Worm (Caenorhabditis elegans): ENCODE data around the gene F46H5.5.

F46H5.5 gene

ce11 chrX:7284724-7285184, 28.0 kb upstream of the F46H5.5 start:
- TF ChIP-seq med-1 (GFP tag; optimal IDR thresholded peaks at IDR 0.05; ENCODE audit: insufficient read depth) (no peak), cog-1 (tag; optimal IDR thresholded peaks at IDR 0.05) (no peak), ztf-29 (GFP tag; IDR thresholded peaks at IDR 0.05) (no peak), ref-1 (GFP tag; conservative IDR thresholded peaks at IDR 0.05) (no peak), tab-1 (GFP tag; IDR thresholded peaks at IDR 0.05) (no peak), flt-1 (GFP tag; IDR thresholded peaks at IDR 0.05) (no peak), T22C8.4 (GFP tag; IDR thresholded peaks at IDR 0.05) (no peak), klf-2 (GFP tag; conservative IDR thresholded peaks at IDR 0.05) (no peak), ztf-23 (GFP tag; IDR thresholded peaks at IDR 0.05) (no peak)

- TF ChIP-seq cog-1 (tag; optimal IDR thresholded peaks at IDR 0.05) (no peak), flt-1 (GFP tag; IDR thresholded peaks at IDR 0.05) (no peak), ref-1 (GFP tag; conservative IDR thresholded peaks at IDR 0.05) (no peak), T22C8.4 (GFP tag; IDR thresholded peaks at IDR 0.05) (no peak), ztf-23 (GFP tag; IDR thresholded peaks at IDR 0.05) (no peak), tab-1 (GFP tag; IDR thresholded peaks at IDR 0.05) (no peak), ztf-29 (GFP tag; IDR thresholded peaks at IDR 0.05) (no peak), klf-2 (GFP tag; conservative IDR thresholded peaks at IDR 0.05) (no peak), med-1 (GFP tag; optimal IDR thresholded peaks at IDR 0.05; ENCODE audit: insufficient read depth) (no peak)
These were observed 26.3 kb upstream of the F46H5.5 start for ce11 chrX:7283136-7283535.

- TF ChIP-seq flt-1 (GFP tag; IDR thresholded peaks at IDR 0.05), result no peak
These were observed 24.6 kb upstream of the F46H5.5 start for ce11 chrX:7281347-7281746.

ce11 chrX:7279671-7280389, 23.0 kb upstream of the F46H5.5 start, which contains the start of gene unc-10:
Gene unc-10 (minus strand): TSS chrX:7280322.
- no peak for TF ChIP-seq cog-1 (tag; optimal IDR thresholded peaks at IDR 0.05)
- no peak for TF ChIP-seq ztf-23 (GFP tag; IDR thresholded peaks at IDR 0.05)
- TF ChIP-seq klf-2 (GFP tag; conservative IDR thresholded peaks at IDR 0.05), result no peak
- no peak for TF ChIP-seq flt-1 (GFP tag; IDR thresholded peaks at IDR 0.05)
- no peak for TF ChIP-seq ztf-29 (GFP tag; IDR thresholded peaks at IDR 0.05)
- no peak for TF ChIP-seq med-1 (GFP tag; optimal IDR thresholded peaks at IDR 0.05; ENCODE audit: insufficient read depth)
- no peak for TF ChIP-seq ref-1 (GFP tag; conservative IDR thresholded peaks at IDR 0.05)
- TF ChIP-seq T22C8.4 (GFP tag; IDR thresholded peaks at IDR 0.05), result no peak
- no peak for TF ChIP-seq tab-1 (GFP tag; IDR thresholded peaks at IDR 0.05)

ce11 chrX:7278095-7278494, 21.3 kb upstream of the F46H5.5 start:
- TF ChIP-seq med-1 (GFP tag; optimal IDR thresholded peaks at IDR 0.05; ENCODE audit: insufficient read depth), result no peak
- TF ChIP-seq cog-1 (tag; optimal IDR thresholded peaks at IDR 0.05), result no peak
- TF ChIP-seq flt-1 (GFP tag; IDR thresholded peaks at IDR 0.05), result no peak
- no peak for TF ChIP-seq ref-1 (GFP tag; conservative IDR thresholded peaks at IDR 0.05)
- no peak for TF ChIP-seq ztf-29 (GFP tag; IDR thresholded peaks at IDR 0.05)
- TF ChIP-seq T22C8.4 (GFP tag; IDR thresholded peaks at IDR 0.05), result no peak
- no peak for TF ChIP-seq ztf-23 (GFP tag; IDR thresholded peaks at IDR 0.05)
- no peak for TF ChIP-seq tab-1 (GFP tag; IDR thresholded peaks at IDR 0.05)
- TF ChIP-seq klf-2 (GFP tag; conservative IDR thresholded peaks at IDR 0.05), result no peak

- TF ChIP-seq cog-1 (tag; optimal IDR thresholded peaks at IDR 0.05) (no peak), ref-1 (GFP tag; conservative IDR thresholded peaks at IDR 0.05) (no peak), flt-1 (GFP tag; IDR thresholded peaks at IDR 0.05) (no peak), tab-1 (GFP tag; IDR thresholded peaks at IDR 0.05) (no peak), klf-2 (GFP tag; conservative IDR thresholded peaks at IDR 0.05) (no peak), med-1 (GFP tag; optimal IDR thresholded peaks at IDR 0.05; ENCODE audit: insufficient read depth) (no peak), ztf-29 (GFP tag; IDR thresholded peaks at IDR 0.05) (no peak), ztf-23 (GFP tag; IDR thresholded peaks at IDR 0.05) (no peak), T22C8.4 (GFP tag; IDR thresholded peaks at IDR 0.05) (no peak)
These were observed 15.2 kb upstream of the F46H5.5 start, which contains the start of gene F46H5.11 for ce11 chrX:7271968-7272367. Gene F46H5.11 (minus strand): TSS chrX:7272068.

ce11 chrX:7269379-7269778, 12.6 kb upstream of the F46H5.5 start, which contains the start of gene grd-7:
Gene grd-7 (minus strand): TSS chrX:7269479.
- TF ChIP-seq med-1 (GFP tag; optimal IDR thresholded peaks at IDR 0.05; ENCODE audit: insufficient read depth) (no peak), T22C8.4 (GFP tag; IDR thresholded peaks at IDR 0.05) (no peak), cog-1 (tag; optimal IDR thresholded peaks at IDR 0.05) (no peak), flt-1 (GFP tag; IDR thresholded peaks at IDR 0.05) (no peak), ztf-23 (GFP tag; IDR thresholded peaks at IDR 0.05) (no peak), tab-1 (GFP tag; IDR thresholded peaks at IDR 0.05) (no peak), ref-1 (GFP tag; conservative IDR thresholded peaks at IDR 0.05) (no peak), klf-2 (GFP tag; conservative IDR thresholded peaks at IDR 0.05) (no peak), ztf-29 (GFP tag; IDR thresholded peaks at IDR 0.05) (no peak)

ce11 chrX:7268965-7269364, 12.2 kb upstream of the F46H5.5 start:
- TF ChIP-seq T22C8.4 (GFP tag; IDR thresholded peaks at IDR 0.05) (no peak), ref-1 (GFP tag; conservative IDR thresholded peaks at IDR 0.05) (no peak), cog-1 (tag; optimal IDR thresholded peaks at IDR 0.05) (no peak), med-1 (GFP tag; optimal IDR thresholded peaks at IDR 0.05; ENCODE audit: insufficient read depth) (no peak), flt-1 (GFP tag; IDR thresholded peaks at IDR 0.05) (no peak), ztf-23 (GFP tag; IDR thresholded peaks at IDR 0.05) (no peak)

ce11 chrX:7265348-7265747, 8.6 kb upstream of the F46H5.5 start, which contains the start of gene F46H5.2:
Gene F46H5.2 (plus strand): TSS chrX:7265648.
- TF ChIP-seq ref-1 (GFP tag; conservative IDR thresholded peaks at IDR 0.05) (no peak), ztf-29 (GFP tag; IDR thresholded peaks at IDR 0.05) (no peak), med-1 (GFP tag; optimal IDR thresholded peaks at IDR 0.05; ENCODE audit: insufficient read depth) (no peak), tab-1 (GFP tag; IDR thresholded peaks at IDR 0.05) (no peak), flt-1 (GFP tag; IDR thresholded peaks at IDR 0.05) (no peak), ztf-23 (GFP tag; IDR thresholded peaks at IDR 0.05) (no peak), klf-2 (GFP tag; conservative IDR thresholded peaks at IDR 0.05) (no peak)

Data from whole organism, midembryonic.